Worm (Caenorhabditis elegans): ENCODE data around the gene F47F2.1.

The F47F2.1 gene

DNA sequence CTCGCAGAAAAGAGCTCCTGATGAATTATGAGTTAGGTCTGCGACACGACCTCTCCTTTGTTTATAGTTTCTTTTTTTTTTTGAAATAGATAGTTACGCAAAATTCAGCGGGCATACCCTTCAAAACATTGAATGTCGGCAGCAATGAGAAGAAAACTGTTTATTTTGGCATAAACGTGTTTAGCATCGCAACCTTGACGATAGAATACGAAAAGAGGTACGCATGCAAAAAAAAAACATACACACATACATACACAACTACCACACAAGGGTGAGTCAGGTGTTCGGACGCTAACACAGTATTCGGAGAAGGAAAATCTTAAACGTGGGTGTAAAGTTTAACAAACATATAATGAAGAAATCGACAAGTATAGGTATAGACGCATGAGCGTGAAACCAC is 42.7 kb upstream of the F47F2.1 start:
- no peak for TF ChIP-seq dve-1 (tag; optimal IDR thresholded peaks at IDR 0.05)
- TF ChIP-seq T23F11.4 (GFP tag; optimal IDR thresholded peaks at IDR 0.05), result no peak
- TF ChIP-seq fkh-10 (GFP tag; optimal IDR thresholded peaks at IDR 0.05), result no peak
- no peak for TF ChIP-seq pat-9 (tag; optimal IDR thresholded peaks at IDR 0.05)
- no peak for TF ChIP-seq pha-4 (tag; optimal IDR thresholded peaks at IDR 0.05)
- TF ChIP-seq ceh-24 (tag; optimal IDR thresholded peaks at IDR 0.05), result no peak
- TF ChIP-seq Y22D7AL.16 (tag; optimal IDR thresholded peaks at IDR 0.05), result no peak
- no peak for TF ChIP-seq pha-2 (tag; optimal IDR thresholded peaks at IDR 0.05)
- TF ChIP-seq ceh-2 (tag; optimal IDR thresholded peaks at IDR 0.05), result no peak
- TF ChIP-seq lim-6 (tag; optimal IDR thresholded peaks at IDR 0.05), result no peak
- TF ChIP-seq odd-2 (tag; optimal IDR thresholded peaks at IDR 0.05), result no peak
- TF ChIP-seq pax-1 (tag; optimal IDR thresholded peaks at IDR 0.05), result no peak
- no peak for TF ChIP-seq unc-55 (GFP tag; optimal IDR thresholded peaks at IDR 0.05)

DNA sequence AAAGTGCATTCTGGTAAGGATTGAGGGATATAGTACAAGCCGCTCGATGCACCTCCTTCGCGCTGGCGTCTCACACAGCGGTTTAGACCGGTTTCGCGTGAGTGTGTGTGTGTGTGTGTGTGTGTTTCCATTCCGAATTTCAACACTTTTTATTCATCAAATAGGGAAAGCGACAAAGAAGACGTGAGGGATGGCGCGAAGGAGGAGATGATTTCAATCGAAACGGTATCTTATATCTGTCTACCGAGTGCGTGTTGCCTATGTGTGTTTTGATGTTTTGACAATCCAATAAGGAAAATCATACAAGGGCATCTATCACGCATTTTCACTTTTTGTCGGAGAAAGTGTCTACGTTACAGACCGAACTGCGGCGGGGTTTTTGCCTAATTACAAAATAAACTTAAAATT is 40.6 kb upstream of the F47F2.1 start:
- no peak for TF ChIP-seq ceh-14 (tag; optimal IDR thresholded peaks at IDR 0.05)
- TF ChIP-seq unc-55 (GFP tag; optimal IDR thresholded peaks at IDR 0.05), result no peak
- no peak for TF ChIP-seq ceh-30 (tag; optimal IDR thresholded peaks at IDR 0.05)
- no peak for TF ChIP-seq ets-4 (tag; optimal IDR thresholded peaks at IDR 0.05)
- TF ChIP-seq ref-2 (tag; optimal IDR thresholded peaks at IDR 0.05), result peak; percentile 40

DNA sequence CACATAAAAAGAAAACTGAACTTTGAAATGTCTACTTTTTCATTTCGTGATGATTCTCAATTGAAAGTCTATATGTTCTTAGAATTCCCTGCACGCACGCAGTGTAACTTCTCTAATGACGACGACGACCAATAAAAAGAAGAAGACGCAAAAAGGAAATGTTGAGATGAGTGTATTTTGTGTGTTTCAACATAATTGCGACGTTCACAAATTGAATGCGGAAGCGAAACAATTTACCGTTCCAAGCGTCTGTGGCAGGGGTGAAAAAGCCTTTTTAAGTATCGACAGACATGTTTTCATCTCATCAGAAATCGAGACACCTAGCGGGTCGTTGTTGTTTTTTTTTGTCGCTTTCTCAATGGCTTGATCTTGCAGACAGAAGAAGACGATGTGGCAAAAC is 39.7 kb upstream of the F47F2.1 start:
- no peak for TF ChIP-seq ttx-3 (tag; optimal IDR thresholded peaks at IDR 0.05)
- TF ChIP-seq ets-4 (tag; optimal IDR thresholded peaks at IDR 0.05), result no peak
- no peak for TF ChIP-seq unc-3 (GFP tag; conservative IDR thresholded peaks at IDR 0.05)
- TF ChIP-seq unc-3 (tag; optimal IDR thresholded peaks at IDR 0.05), result no peak
- no peak for TF ChIP-seq eyg-1 (tag; optimal IDR thresholded peaks at IDR 0.05)
- no peak for TF ChIP-seq pha-4 (tag; optimal IDR thresholded peaks at IDR 0.05)

DNA sequence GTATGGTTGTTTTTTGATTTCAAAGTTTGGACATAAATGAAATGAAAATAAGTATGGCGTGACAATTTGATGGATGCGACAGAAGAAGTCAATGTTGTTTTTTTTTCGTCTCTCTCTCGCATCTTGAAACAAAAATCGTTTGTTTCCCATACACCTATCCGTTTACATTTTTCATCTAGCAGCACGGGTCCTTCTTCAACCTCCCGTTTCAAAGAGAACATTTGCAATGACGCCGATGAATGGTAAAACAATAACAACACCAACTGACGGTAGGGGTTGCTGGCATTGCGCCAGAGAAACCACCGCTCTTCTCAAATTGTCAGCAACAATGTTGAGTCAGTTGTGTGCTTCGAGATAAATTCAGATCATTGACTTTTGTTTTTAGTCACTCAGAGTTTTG is 39.2 kb upstream of the F47F2.1 start:
- TF ChIP-seq odd-2 (tag; optimal IDR thresholded peaks at IDR 0.05) (no peak), rnt-1 (tag; optimal IDR thresholded peaks at IDR 0.05) (peak; percentile 5)

DNA sequence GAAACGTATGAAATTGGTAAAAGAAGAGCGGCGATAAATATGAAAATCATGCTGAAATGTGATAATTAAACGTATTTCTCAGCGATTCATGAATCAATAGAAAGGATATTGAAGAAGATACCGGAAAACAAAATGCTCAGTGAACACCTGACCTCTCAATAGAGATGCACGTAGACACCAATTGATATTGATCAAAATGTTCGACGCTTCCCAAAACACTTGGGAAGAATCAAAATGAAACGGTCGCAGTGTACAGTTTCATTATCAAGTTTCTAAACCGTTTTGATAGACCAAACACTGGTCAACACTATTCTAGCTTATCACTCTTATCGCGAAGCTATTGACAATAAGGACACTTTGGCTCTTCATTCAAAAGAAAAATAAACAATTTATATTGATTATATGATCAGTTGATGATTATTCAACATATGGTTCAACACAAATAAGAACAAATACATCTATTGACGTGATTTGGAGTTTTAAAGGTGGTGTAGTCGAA is 35.9 kb upstream of the F47F2.1 start, which contains the start of gene ttr-48:
ttr-48 (minus strand) TSS at position 51 of the 499 bp plus-strand sequence.
- TF ChIP-seq ztf-16 (tag; optimal IDR thresholded peaks at IDR 0.05), result no peak
- TF ChIP-seq elt-2 (tag; optimal IDR thresholded peaks at IDR 0.05), result peak; percentile 2
- TF ChIP-seq unc-86 (tag; optimal IDR thresholded peaks at IDR 0.05), result no peak

DNA sequence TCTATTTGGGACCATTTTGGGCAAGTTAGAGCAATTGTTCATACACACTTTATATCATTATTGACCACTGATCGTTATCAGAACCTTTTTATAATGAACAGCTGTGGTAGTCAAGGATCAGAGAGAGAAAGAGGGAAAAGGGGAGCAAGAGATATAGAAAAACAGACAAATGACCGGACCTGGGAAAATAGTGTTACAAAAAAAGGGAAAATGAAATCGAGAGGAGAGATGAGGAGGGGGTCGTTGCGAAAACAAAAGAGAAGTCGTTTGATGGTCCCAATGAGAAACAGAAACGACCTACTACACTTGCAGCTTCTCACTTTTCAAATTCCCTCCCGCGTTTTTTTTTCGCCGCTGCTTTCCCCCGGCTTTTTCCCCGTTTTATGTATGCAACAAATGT is 24.4 kb upstream of the F47F2.1 start:
- TF ChIP-seq hlh-6 (tag; optimal IDR thresholded peaks at IDR 0.05) (no peak), odd-2 (tag; optimal IDR thresholded peaks at IDR 0.05) (no peak), rnt-1 (tag; optimal IDR thresholded peaks at IDR 0.05) (peak; percentile 85), ceh-6 (GFP tag; optimal IDR thresholded peaks at IDR 0.05) (no peak), eyg-1 (tag; optimal IDR thresholded peaks at IDR 0.05) (no peak)

DNA sequence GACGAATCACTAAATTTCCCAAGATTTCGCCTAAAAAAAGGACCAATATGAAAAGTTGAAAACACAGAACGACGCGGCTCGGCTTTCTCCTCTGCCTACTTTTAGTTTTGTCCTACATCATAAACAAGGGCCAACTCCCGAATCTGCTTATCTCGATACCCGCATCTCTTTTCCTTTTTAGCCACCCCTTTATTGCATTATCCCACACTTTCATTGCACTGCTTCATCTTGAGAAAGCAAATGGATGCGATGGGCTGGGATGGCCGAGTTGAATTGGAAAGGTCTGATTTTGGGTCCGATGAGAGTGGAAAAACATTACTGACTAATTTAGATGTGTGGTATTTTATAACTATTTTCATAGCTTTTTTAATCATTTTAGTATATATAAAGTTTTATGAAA is 22.6 kb upstream of the F47F2.1 start:
- no peak for TF ChIP-seq ceh-30 (tag; optimal IDR thresholded peaks at IDR 0.05)
- no peak for TF ChIP-seq sox-2 (GFP tag; IDR thresholded peaks at IDR 0.05)
- TF ChIP-seq unc-42 (tag; optimal IDR thresholded peaks at IDR 0.05), result peak; percentile 57
- no peak for TF ChIP-seq K09A11.1 (tag; optimal IDR thresholded peaks at IDR 0.05; ENCODE audit: insufficient read depth)
- no peak for TF ChIP-seq elt-2 (tag; optimal IDR thresholded peaks at IDR 0.05)
- TF ChIP-seq C08G9.2 (tag; optimal IDR thresholded peaks at IDR 0.05), result no peak
